Worm (Caenorhabditis elegans): ENCODE measurements around the gene scly-1.

DNA sequence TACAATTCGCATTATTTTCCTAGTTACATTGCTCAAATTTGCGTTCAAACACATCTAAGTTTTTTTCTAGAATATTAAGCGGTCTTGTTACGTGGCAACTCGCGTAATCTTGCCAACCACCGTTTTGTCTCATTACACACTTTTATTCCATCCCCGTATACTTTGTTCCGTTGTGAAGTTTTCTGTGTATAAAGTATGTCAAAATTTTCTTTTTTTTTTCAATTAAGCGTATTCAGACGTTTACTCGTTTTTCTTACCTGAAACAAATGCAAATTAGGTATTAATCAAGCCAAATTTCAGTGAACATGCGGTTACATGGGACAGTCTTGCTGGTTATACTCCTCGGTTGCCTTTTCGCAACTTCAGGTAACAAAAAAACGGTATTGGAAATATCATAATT, 33.9 kb downstream of the scly-1 start, which contains the start of gene T24H7.2:
- TF ChIP-seq nhr-11 (tag; optimal IDR thresholded peaks at IDR 0.05): no peak
- no peak for TF ChIP-seq lin-11 (tag; optimal IDR thresholded peaks at IDR 0.05)
- no peak for TF ChIP-seq pqm-1 (tag; optimal IDR thresholded peaks at IDR 0.05)
- no peak for TF ChIP-seq ceh-18 (tag; optimal IDR thresholded peaks at IDR 0.05)
- no peak for TF ChIP-seq sox-4 (tag; optimal IDR thresholded peaks at IDR 0.05)
- TF ChIP-seq ceh-22 (tag; optimal IDR thresholded peaks at IDR 0.05): no peak
- no peak for TF ChIP-seq dve-1 (tag; optimal IDR thresholded peaks at IDR 0.05)
- TF ChIP-seq ama-1 (optimal IDR thresholded peaks at IDR 0.05): no peak
- no peak for TF ChIP-seq ztf-16 (tag; optimal IDR thresholded peaks at IDR 0.05)

All from whole organism, late embryonic.